Fruit fly (Drosophila melanogaster) whole organism, larva: ENCODE measurements around the gene CG3277.

Experiments used
- noc ChIP-seq: fragments of 200-800 bp; sonication (Bioruptor generic); optimal IDR thresholded peaks from 3 replicates; lab custom pipeline; 2019; ENCODE audit warnings: missing biosample characterization, mild to moderate bottlenecking, missing genetic modification characterization, moderate library complexity

Gene CG3277

dm6 chr2L:3348146-3348747, 44.3 kb downstream of the CG3277 start:
- no peak for TF ChIP-seq noc (tag; lab: Kevin White, UChicago)

- TF ChIP-seq noc (tag; lab: Kevin White, UChicago): no peak
These were observed 47.8 kb downstream of the CG3277 start for dm6 chr2L:3351575-3352219.

- TF ChIP-seq noc (tag; lab: Kevin White, UChicago): no peak
These were observed 49.0 kb downstream of the CG3277 start for dm6 chr2L:3352927-3353326.

dm6 chr2L:3353791-3354190, 49.9 kb downstream of the CG3277 start:
- no peak for TF ChIP-seq noc (tag; lab: Kevin White, UChicago)

- peak; percentile 97 for TF ChIP-seq noc (tag; lab: Kevin White, UChicago)
These were observed 50.9 kb downstream of the CG3277 start, which contains the start of gene E23 for dm6 chr2L:3354642-3355380. Gene E23, minus strand, starts transcription at chr2L:3354829.

- no peak for TF ChIP-seq noc (tag; lab: Kevin White, UChicago)
These were observed 51.9 kb downstream of the CG3277 start for dm6 chr2L:3355791-3356190.

- peak; percentile 77 for TF ChIP-seq noc (tag; lab: Kevin White, UChicago)
These were observed 52.3 kb downstream of the CG3277 start for dm6 chr2L:3356193-3356645.

dm6 chr2L:3356790-3357696, 53.1 kb downstream of the CG3277 start, which contains the start of gene CG8838:
Gene CG8838, plus strand, starts transcription at chr2L:3357646.
- TF ChIP-seq noc (tag; lab: Kevin White, UChicago): peak; percentile 60

dm6 chr2L:3361821-3362220, 57.9 kb downstream of the CG3277 start:
- TF ChIP-seq noc (tag; lab: Kevin White, UChicago): no peak

dm6 chr2L:3366043-3366679, 62.3 kb downstream of the CG3277 start:
- peak; percentile 84 for TF ChIP-seq noc (tag; lab: Kevin White, UChicago)
